Worm (Caenorhabditis elegans) whole organism, L1 larva: ENCODE data around the gene tctn-1.
"Not testable (repeated sequence)": the region's sequence is repeated elsewhere in the genome, so short reads cannot be mapped to it uniquely, and the experiment has no call there.

Experiments used
- C34B4.2 ChIP-seq: sonication (generic microtip); optimal IDR thresholded peaks from 2 replicates; lab custom pipeline; 2017; ENCODE audit warnings: mild to moderate bottlenecking, missing genetic modification characterization, missing compliant biosample characterization
- egl-27 ChIP-seq, 2 experiments: fragments of 150-350 bp in 1 of 2; sonication (generic microtip); optimal IDR thresholded peaks; 3 replicates each; lab custom pipeline; 2017 to 2018; ENCODE audit warnings: missing biosample characterization in 2 of 2, missing genetic modification characterization in 2 of 2, missing genetic modification reagents in 2 of 2
- fkh-8 ChIP-seq: sonication (generic microtip); optimal IDR thresholded peaks from 2 replicates; lab custom pipeline; 2016; ENCODE audit warnings: mild to moderate bottlenecking, missing genetic modification characterization, missing compliant biosample characterization
- lin-13 ChIP-seq: fragments of 150-350 bp; optimal IDR thresholded peaks from 2 replicates; lab custom pipeline; 2014; ENCODE audit warnings: missing biosample characterization, missing genetic modification reagents, missing genetic modification characterization
- lin-14 ChIP-seq: fragments of 200-800 bp; sonication (Bioruptor generic); optimal IDR thresholded peaks from 2 replicates; lab custom pipeline; 2018; ENCODE audit warnings: mild to moderate bottlenecking, missing genetic modification characterization, moderate library complexity, missing compliant biosample characterization
- nhr-19 ChIP-seq: fragments of 200-800 bp; sonication (Bioruptor generic); conservative IDR thresholded peaks from 2 replicates; pipeline ENCODE4 v1.3.6; 2022; ENCODE audit warnings: missing genetic modification characterization, missing compliant biosample characterization
- nhr-237 ChIP-seq: fragments of 150-350 bp; optimal IDR thresholded peaks from 2 replicates; lab custom pipeline; 2014; ENCODE audit warnings: missing biosample characterization, missing genetic modification characterization
- nhr-76 ChIP-seq: sonication (generic microtip); optimal IDR thresholded peaks from 2 replicates; lab custom pipeline; 2017; ENCODE audit warnings: missing biosample characterization, missing genetic modification characterization

- not testable (repeated sequence) for TF ChIP-seq nhr-76 (tag; lab: Kevin White, UChicago); C34B4.2 (tag; lab: Kevin White, UChicago); nhr-237 (tag; lab: Kevin White, UChicago); lin-13 (GFP tag; lab: Kevin White, UChicago); egl-27 (tag; optimal IDR thresholded peaks at IDR 0.05; lab: Kevin White, UChicago)
- TF ChIP-seq nhr-19 (peak; percentile 98), lin-14 (GFP tag; lab: Kevin White, UChicago) (peak; percentile 47), fkh-8 (tag; lab: Kevin White, UChicago) (peak; percentile 60)
Observed at ce11 chrIV:4720522-4720921, 27.1 kb downstream of the tctn-1 start.
